Worm (Caenorhabditis elegans) whole organism, L2 larva: Measurements from ENCODE around the gene clec-42.

Experiments
- C34F6.9 ChIP-seq: fragments of 150-350 bp; optimal IDR thresholded peaks from 2 replicates; lab custom pipeline; 2014; ENCODE audit warnings: missing biosample characterization, missing genetic modification characterization
- ZK546.5 ChIP-seq: sonication (generic microtip); optimal IDR thresholded peaks from 2 replicates; lab custom pipeline; 2017; ENCODE audit warnings: missing biosample characterization, missing genetic modification characterization
- blmp-1 ChIP-seq: sonication (generic microtip); optimal IDR thresholded peaks from 2 replicates; lab custom pipeline; 2017; ENCODE audit warnings: missing genetic modification characterization, mild to moderate bottlenecking, missing compliant biosample characterization, antibody characterized with exemption, moderate library complexity; ENCODE audit not compliant: insufficient read depth
- ceh-16 ChIP-seq: fragments of 150-350 bp; optimal IDR thresholded peaks from 2 replicates; lab custom pipeline; 2014; ENCODE audit warnings: missing biosample characterization, missing genetic modification characterization
- ceh-82 ChIP-seq: fragments of 150-350 bp; optimal IDR thresholded peaks from 2 replicates; lab custom pipeline; 2014; ENCODE audit warnings: missing biosample characterization, missing genetic modification characterization
- crh-2 ChIP-seq: sonication (generic microtip); optimal IDR thresholded peaks from 2 replicates; lab custom pipeline; 2017; ENCODE audit warnings: missing biosample characterization, missing genetic modification characterization
- dmd-4 ChIP-seq: sonication (generic microtip); optimal IDR thresholded peaks from 2 replicates; lab custom pipeline; 2017; ENCODE audit warnings: missing biosample characterization, missing genetic modification characterization
- egl-27 ChIP-seq: sonication (generic microtip); optimal IDR thresholded peaks from 3 replicates; lab custom pipeline; 2017; ENCODE audit warnings: missing biosample characterization, missing genetic modification reagents, missing genetic modification characterization
- elt-1 ChIP-seq: fragments of 150-350 bp; optimal IDR thresholded peaks from 2 replicates; lab custom pipeline; 2014; ENCODE audit warnings: missing biosample characterization, missing genetic modification characterization
- fos-1 ChIP-seq: fragments of 150-350 bp; optimal IDR thresholded peaks from 2 replicates; lab custom pipeline; 2014; ENCODE audit warnings: missing biosample characterization, missing genetic modification characterization
- lin-11 ChIP-seq: fragments of 150-350 bp; sonication (generic microtip); optimal IDR thresholded peaks from 2 replicates; lab custom pipeline; 2014; ENCODE audit warnings: missing biosample characterization, missing genetic modification characterization, inconsistent platforms, mixed read lengths
- lin-13 ChIP-seq: fragments of 150-350 bp; optimal IDR thresholded peaks from 2 replicates; lab custom pipeline; 2014; ENCODE audit warnings: missing biosample characterization, missing genetic modification reagents, missing genetic modification characterization
- lin-39 ChIP-seq: fragments of 150-350 bp; optimal IDR thresholded peaks from 2 replicates; lab custom pipeline; 2014; ENCODE audit warnings: missing biosample characterization, missing genetic modification reagents, missing genetic modification characterization
- lsy-2 ChIP-seq, 2 experiments: fragments of 150-350 bp in 1 of 2; sonication (generic microtip) in 1 of 2; optimal IDR thresholded peaks; 2 replicates each; lab custom pipeline; 2014 to 2017; ENCODE audit warnings: missing biosample characterization in 2 of 2, missing genetic modification characterization in 2 of 2
- mab-5 ChIP-seq: fragments of 150-350 bp; optimal IDR thresholded peaks from 2 replicates; lab custom pipeline; 2014; ENCODE audit warnings: missing biosample characterization, missing genetic modification characterization
- nhr-11 ChIP-seq: fragments of 150-350 bp; optimal IDR thresholded peaks from 2 replicates; lab custom pipeline; 2014; ENCODE audit warnings: missing biosample characterization, missing genetic modification characterization
- nhr-129 ChIP-seq: fragments of 150-350 bp; optimal IDR thresholded peaks from 2 replicates; lab custom pipeline; 2014; ENCODE audit warnings: missing biosample characterization, missing genetic modification characterization
- nhr-21 ChIP-seq: fragments of 150-350 bp; optimal IDR thresholded peaks from 2 replicates; lab custom pipeline; 2014; ENCODE audit warnings: missing biosample characterization, missing genetic modification characterization
- nhr-237 ChIP-seq: fragments of 150-350 bp; optimal IDR thresholded peaks from 2 replicates; lab custom pipeline; 2014; ENCODE audit warnings: missing biosample characterization, missing genetic modification characterization
- nhr-25 ChIP-seq: fragments of 150-350 bp; sonication (generic microtip); optimal IDR thresholded peaks from 3 replicates; lab custom pipeline; 2014; ENCODE audit warnings: missing biosample characterization, missing genetic modification characterization
- nhr-6 ChIP-seq: fragments of 150-350 bp; optimal IDR thresholded peaks from 2 replicates; lab custom pipeline; 2014; ENCODE audit warnings: missing biosample characterization, missing genetic modification characterization
- peb-1 ChIP-seq: fragments of 150-350 bp; optimal IDR thresholded peaks from 2 replicates; lab custom pipeline; 2014; ENCODE audit warnings: missing biosample characterization, missing genetic modification characterization
- sem-4 ChIP-seq: fragments of 150-350 bp; optimal IDR thresholded peaks from 2 replicates; lab custom pipeline; 2014; ENCODE audit warnings: missing biosample characterization, missing genetic modification reagents, missing genetic modification characterization
- skn-1 ChIP-seq: sonication (generic microtip); optimal IDR thresholded peaks from 2 replicates; lab custom pipeline; 2017; ENCODE audit warnings: missing biosample characterization, missing genetic modification characterization
- sma-3 ChIP-seq: sonication (generic microtip); optimal IDR thresholded peaks from 2 replicates; lab custom pipeline; 2016; ENCODE audit warnings: missing genetic modification reagents, missing genetic modification characterization, missing compliant biosample characterization
- sma-9 ChIP-seq, 2 experiments: fragments of 150-350 bp in 1 of 2; sonication (generic microtip) in 1 of 2; optimal IDR thresholded peaks; 2 replicates each; lab custom pipeline; 2014 to 2016; ENCODE audit warnings: missing genetic modification characterization in 2 of 2, mild to moderate bottlenecking in 1 of 2, missing biosample characterization in 1 of 2, missing compliant biosample characterization in 1 of 2, missing genetic modification reagents in 1 of 2, moderate library complexity in 1 of 2
- unc-39 ChIP-seq: fragments of 150-350 bp; optimal IDR thresholded peaks from 2 replicates; lab custom pipeline; 2014; ENCODE audit warnings: missing biosample characterization, missing genetic modification characterization
- unc-55 ChIP-seq: fragments of 150-350 bp; sonication (generic microtip); optimal IDR thresholded peaks from 3 replicates; lab custom pipeline; 2014; ENCODE audit warnings: missing biosample characterization, missing genetic modification reagents, missing genetic modification characterization
- ztf-1 ChIP-seq: fragments of 200-800 bp; sonication (Bioruptor generic); conservative IDR thresholded peaks from 2 replicates; pipeline ENCODE4 v1.3.6; 2022; ENCODE audit warnings: missing genetic modification characterization, missing compliant biosample characterization
- ztf-11 ChIP-seq: sonication (generic microtip); optimal IDR thresholded peaks from 2 replicates; lab custom pipeline; 2017; ENCODE audit warnings: missing biosample characterization, missing genetic modification characterization

Gene clec-42

DNA sequence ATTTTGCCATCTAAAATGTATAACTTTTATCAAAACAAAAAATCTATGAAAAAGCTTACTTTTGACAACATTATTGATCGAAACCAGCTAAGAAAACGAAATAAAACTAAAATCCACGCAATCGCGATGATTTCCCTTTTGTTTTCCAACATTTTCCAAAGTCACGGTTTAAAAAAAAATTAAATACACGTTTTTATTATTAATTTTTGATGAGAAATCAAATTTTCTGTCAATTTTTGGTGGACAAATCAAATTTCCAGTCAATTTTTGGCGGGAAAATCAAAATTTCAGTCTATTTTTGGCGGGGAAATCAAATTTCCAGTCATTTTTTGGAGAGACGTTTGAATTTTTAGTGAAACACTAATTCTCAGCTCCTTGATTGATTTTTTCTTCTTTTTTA, 26.5 kb upstream of the clec-42 start, which contains the start of gene C14A6.5:
C14A6.5 (minus strand) TSS at position 101 of the 400 bp plus-strand sequence.
- TF ChIP-seq nhr-21 (tag; lab: Kevin White, UChicago) (no peak), lin-11 (tag; lab: Kevin White, UChicago) (no peak), nhr-237 (no peak), C34F6.9 (tag; lab: Kevin White, UChicago) (no peak), lin-39 (tag; lab: Kevin White, UChicago) (no peak), ztf-1 (GFP tag; lab: Robert Waterston, UW) (no peak), fos-1 (tag; lab: Kevin White, UChicago) (no peak), nhr-25 (tag; lab: Kevin White, UChicago) (no peak), peb-1 (tag; lab: Kevin White, UChicago) (no peak), sma-9 (GFP tag; optimal IDR thresholded peaks at IDR 0.05; lab: Kevin White, UChicago) (no peak), sma-9 (tag; optimal IDR thresholded peaks at IDR 0.05; lab: Kevin White, UChicago) (no peak), crh-2 (tag; lab: Kevin White, UChicago) (no peak), lin-13 (no peak), elt-1 (no peak), ZK546.5 (tag; lab: Kevin White, UChicago) (no peak)
- TF ChIP-seq, all 48 proteins: peak for 0

DNA sequence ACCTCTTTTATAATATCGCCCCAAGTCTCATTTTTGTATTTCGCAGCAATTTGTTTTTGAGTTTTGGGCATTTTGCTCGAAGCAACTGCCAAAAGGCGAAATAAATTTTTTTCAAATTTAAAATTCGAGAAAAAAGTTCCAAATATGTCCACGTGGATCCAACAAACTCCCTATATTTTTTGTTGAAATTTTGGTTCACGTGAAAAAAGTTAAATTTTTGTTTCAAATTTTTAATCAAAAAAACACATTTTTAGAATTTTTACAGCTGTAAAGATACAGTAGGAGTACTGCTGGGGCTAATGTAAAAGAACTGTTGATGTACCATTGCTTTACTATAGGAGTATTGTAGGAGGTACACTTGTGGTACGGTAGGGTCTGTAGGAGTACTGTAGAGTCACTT, 24.1 kb upstream of the clec-42 start, which contains the start of gene C14A6.6:
C14A6.6 (minus strand) TSS at position 101 of the 400 bp plus-strand sequence.
- TF ChIP-seq peb-1 (tag; lab: Kevin White, UChicago) (no peak), dmd-4 (tag; lab: Kevin White, UChicago) (no peak), ceh-16 (tag; lab: Kevin White, UChicago) (no peak), lin-11 (tag; lab: Kevin White, UChicago) (no peak), sma-9 (GFP tag; optimal IDR thresholded peaks at IDR 0.05; lab: Kevin White, UChicago) (no peak), sma-9 (tag; optimal IDR thresholded peaks at IDR 0.05; lab: Kevin White, UChicago) (no peak), mab-5 (tag; lab: Kevin White, UChicago) (no peak), lsy-2 (tag; optimal IDR thresholded peaks at IDR 0.05; lab: Kevin White, UChicago) (no peak)

DNA sequence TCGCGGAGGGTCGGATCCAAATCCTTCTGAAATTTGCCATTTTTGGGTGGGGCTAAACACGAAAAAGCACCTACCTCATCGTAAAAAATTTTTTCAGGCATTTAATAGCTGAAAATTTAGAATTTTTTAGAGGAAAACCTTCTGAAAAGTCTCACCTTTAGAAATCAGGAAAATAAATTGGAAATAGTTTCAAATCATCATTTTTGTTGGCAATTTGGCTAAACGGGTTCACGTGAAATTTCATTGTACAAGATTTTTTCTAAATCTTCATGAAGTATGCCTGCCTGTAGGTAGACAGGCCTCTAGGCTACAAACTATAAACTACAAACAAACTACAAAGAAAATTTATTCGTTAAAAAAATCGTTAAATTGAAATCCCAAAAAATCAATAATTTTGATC, 22.9 kb upstream of the clec-42 start, which contains the start of gene C14A6.7:
C14A6.7 (minus strand) TSS at position 101 of the 400 bp plus-strand sequence.
- TF ChIP-seq skn-1 (tag; lab: Kevin White, UChicago) (no peak), ztf-11 (no peak), lsy-2 (tag; optimal IDR thresholded peaks at IDR 0.05; lab: Kevin White, UChicago) (no peak)

DNA sequence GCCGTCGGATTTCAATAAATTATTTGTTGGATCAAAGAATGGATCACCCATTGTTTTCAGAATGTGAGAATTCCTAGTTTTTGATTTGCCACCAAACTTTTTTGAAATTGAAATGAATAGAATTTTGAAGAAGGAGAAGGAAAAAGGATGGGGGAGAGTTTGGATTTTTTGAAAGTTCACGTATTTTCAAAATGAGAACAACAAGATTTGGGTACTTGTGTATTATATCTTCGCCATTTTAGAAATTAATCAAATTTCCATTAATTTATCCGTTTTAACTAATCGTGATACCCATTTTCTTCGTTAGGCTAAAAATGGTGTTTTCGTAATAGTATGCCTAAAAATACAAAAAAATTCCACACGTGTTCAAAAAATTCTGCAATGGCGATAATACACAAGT, 19.6 kb upstream of the clec-42 start, which contains the start of gene C14A6.8:
C14A6.8 (minus strand) TSS at position 101 of the 400 bp plus-strand sequence.
- no peak for TF ChIP-seq unc-55 (GFP tag; lab: Kevin White, UChicago)
- no peak for TF ChIP-seq skn-1 (tag; lab: Kevin White, UChicago)
- no peak for TF ChIP-seq sma-3 (GFP tag; lab: Kevin White, UChicago)
- no peak for TF ChIP-seq nhr-129
- TF ChIP-seq nhr-6 (tag; lab: Kevin White, UChicago): no peak
- TF ChIP-seq ceh-82 (tag; lab: Kevin White, UChicago): no peak
- no peak for TF ChIP-seq unc-39 (tag; lab: Kevin White, UChicago)
- no peak for TF ChIP-seq sem-4 (tag; lab: Kevin White, UChicago)
- TF ChIP-seq blmp-1 (tag; lab: Kevin White, UChicago): no peak
- TF ChIP-seq mab-5 (tag; lab: Kevin White, UChicago): no peak
- no peak for TF ChIP-seq nhr-11 (tag; lab: Kevin White, UChicago)

DNA sequence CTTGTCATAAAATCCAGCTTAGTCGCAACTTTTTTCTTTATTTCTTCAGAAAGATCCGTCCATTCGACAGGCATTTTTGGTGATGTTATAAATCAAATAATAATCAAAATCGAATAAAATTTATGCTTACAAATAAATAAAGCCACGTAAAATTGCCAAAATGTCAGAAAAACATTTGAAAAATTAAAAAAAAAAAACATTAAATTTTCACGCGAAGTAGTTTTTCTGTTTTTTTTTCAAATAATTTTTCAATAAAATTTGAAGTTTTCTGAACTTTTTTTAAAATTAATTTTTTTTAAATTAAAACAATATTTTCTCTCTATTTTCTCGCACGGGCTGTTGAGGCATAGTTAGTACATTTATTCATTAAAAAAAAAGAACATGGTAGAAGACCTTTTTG, 12.6 kb upstream of the clec-42 start, which contains the start of gene C31G12.4:
C31G12.4 (minus strand) TSS at position 101 of the 400 bp plus-strand sequence.
- TF ChIP-seq mab-5 (tag; lab: Kevin White, UChicago): no peak

DNA sequence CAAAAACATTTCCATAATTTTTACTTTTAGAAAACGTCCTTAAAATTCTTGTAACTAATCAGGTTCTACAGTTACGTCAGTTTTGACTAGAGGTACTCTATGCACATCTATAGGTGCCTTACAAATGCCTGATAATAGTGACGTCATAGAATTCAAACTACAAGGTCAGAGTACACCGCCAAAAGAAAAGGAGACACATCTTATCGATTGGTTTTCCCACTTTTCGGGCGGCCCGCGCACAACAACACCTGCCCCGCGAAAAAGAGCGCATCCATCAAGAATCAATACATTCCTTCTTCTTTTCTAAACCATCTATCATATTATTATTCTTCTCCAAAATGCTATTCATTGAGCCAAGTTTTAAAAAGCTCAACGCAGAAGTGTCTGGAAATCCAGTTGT, 11.5 kb upstream of the clec-42 start, which contains the start of gene C31G12.1:
C31G12.1 (plus strand) TSS at position 301 of the 400 bp plus-strand sequence.
- no peak for TF ChIP-seq egl-27 (tag; lab: Kevin White, UChicago)
